Worm (Caenorhabditis elegans) whole organism, mixed stage, embryonic: Measurements from ENCODE around the gene slcr-46.2.

Experiments used
- ceh-39 ChIP-seq: fragments of 150-350 bp; optimal IDR thresholded peaks from 2 replicates; lab custom pipeline; 2014; ENCODE audit warnings: missing biosample characterization, missing genetic modification characterization
- ceh-43 ChIP-seq: fragments of 200-800 bp; sonication (Bioruptor generic); optimal IDR thresholded peaks from 2 replicates; lab custom pipeline; 2018; ENCODE audit warnings: mild to moderate bottlenecking, missing genetic modification characterization, moderate library complexity, missing compliant biosample characterization
- ces-1 ChIP-seq: fragments of 150-350 bp; optimal IDR thresholded peaks from 2 replicates; lab custom pipeline; 2014; ENCODE audit warnings: missing biosample characterization, missing genetic modification reagents, missing genetic modification characterization
- elt-3 ChIP-seq: fragments of 150-350 bp; optimal IDR thresholded peaks from 2 replicates; lab custom pipeline; 2014; ENCODE audit warnings: missing biosample characterization, missing genetic modification characterization
- lin-32 ChIP-seq: fragments of 200-800 bp; sonication (Bioruptor generic); optimal IDR thresholded peaks from 2 replicates; lab custom pipeline; 2018; ENCODE audit warnings: mild to moderate bottlenecking, missing genetic modification characterization, missing compliant biosample characterization
- lsy-2 ChIP-seq: fragments of 150-350 bp; optimal IDR thresholded peaks from 2 replicates; lab custom pipeline; 2014; ENCODE audit warnings: missing biosample characterization, missing genetic modification characterization
- mab-5 ChIP-seq: fragments of 150-350 bp; optimal IDR thresholded peaks from 2 replicates; lab custom pipeline; 2014; ENCODE audit warnings: missing biosample characterization, missing genetic modification characterization
- nhr-12 ChIP-seq: fragments of 150-350 bp; optimal IDR thresholded peaks from 2 replicates; lab custom pipeline; 2014; ENCODE audit warnings: missing biosample characterization, missing genetic modification characterization
- nhr-237 ChIP-seq: fragments of 150-350 bp; optimal IDR thresholded peaks from 2 replicates; lab custom pipeline; 2014; ENCODE audit warnings: missing biosample characterization, missing genetic modification characterization
- snpc-4 ChIP-seq: fragments of 150-350 bp; optimal IDR thresholded peaks from 2 replicates; lab custom pipeline; 2014; ENCODE audit warnings: missing biosample characterization, missing genetic modification characterization
- tbx-8 ChIP-seq: fragments of 200-800 bp; sonication (Bioruptor generic); optimal IDR thresholded peaks from 2 replicates; lab custom pipeline; 2018; ENCODE audit warnings: mild to moderate bottlenecking, missing genetic modification characterization, moderate library complexity, missing compliant biosample characterization
- unc-62 ChIP-seq: fragments of 150-350 bp; optimal IDR thresholded peaks from 2 replicates; lab custom pipeline; 2014; ENCODE audit warnings: missing biosample characterization, missing genetic modification reagents, missing genetic modification characterization

DNA sequence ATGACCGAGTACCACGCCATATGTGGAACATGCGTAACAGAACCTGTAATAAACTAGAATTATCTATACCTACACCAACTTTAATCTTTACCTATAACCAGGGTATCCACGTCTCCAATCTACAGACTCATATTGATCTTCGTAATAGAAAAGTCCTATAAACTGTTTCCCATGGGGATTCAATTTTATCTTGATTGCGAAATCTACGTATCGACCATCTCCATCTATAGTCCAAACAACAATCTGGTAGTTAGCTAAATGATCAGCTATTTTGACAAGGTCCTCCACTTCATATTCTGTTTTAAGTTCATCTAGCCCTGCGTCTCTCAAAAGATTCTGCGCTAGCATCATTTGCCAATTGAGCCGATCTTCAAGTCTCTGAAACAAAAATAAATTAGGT, 39.7 kb upstream of the slcr-46.2 start:
- TF ChIP-seq nhr-237 (tag; lab: Kevin White, UChicago) (no peak), ceh-39 (no peak), ceh-43 (GFP tag; lab: Kevin White, UChicago) (no peak), lin-32 (GFP tag; lab: Kevin White, UChicago) (no peak), mab-5 (tag; lab: Kevin White, UChicago) (no peak), unc-62 (GFP tag; lab: Kevin White, UChicago) (no peak), lsy-2 (tag; lab: Kevin White, UChicago) (no peak), ces-1 (GFP tag; lab: Kevin White, UChicago) (no peak), elt-3 (no peak), snpc-4 (no peak), tbx-8 (GFP tag; lab: Kevin White, UChicago) (no peak), nhr-12 (tag; lab: Kevin White, UChicago) (no peak)
